Worm (Caenorhabditis elegans) whole organism, young adult: ENCODE results near the gene fbxa-3.

Experiments
- C17E4.6 ChIP-seq: fragments of 200-800 bp; sonication (Bioruptor generic); IDR thresholded peaks from 2 replicates; pipeline ENCODE4 v1.3.6; 2022; ENCODE audit warnings: missing genetic modification reagents, missing genetic modification characterization, missing compliant biosample characterization
- D2030.7 ChIP-seq: fragments of 200-800 bp; sonication (Bioruptor generic); IDR thresholded peaks from 2 replicates; pipeline ENCODE4 v1.3.6; 2022; ENCODE audit warnings: missing genetic modification reagents, missing genetic modification characterization, missing compliant biosample characterization
- F39B2.1 ChIP-seq: fragments of 200-800 bp; sonication (Bioruptor generic); IDR thresholded peaks from 2 replicates; pipeline ENCODE4 v1.3.6; 2022; ENCODE audit warnings: missing genetic modification reagents, missing genetic modification characterization, missing compliant biosample characterization
- K12H6.12 ChIP-seq: fragments of 200-800 bp; sonication (Bioruptor generic); optimal IDR thresholded peaks from 2 replicates; lab custom pipeline; 2018; ENCODE audit warnings: mild to moderate bottlenecking, missing genetic modification characterization, missing compliant biosample characterization
- T07F8.4 ChIP-seq: sonication (generic microtip); optimal IDR thresholded peaks from 2 replicates; lab custom pipeline; 2016; ENCODE audit warnings: mild to moderate bottlenecking, missing genetic modification characterization, moderate library complexity, missing compliant biosample characterization
- Y53F4B.3 ChIP-seq: fragments of 200-800 bp; sonication (Bioruptor generic); IDR thresholded peaks from 2 replicates; pipeline ENCODE4 v1.3.6; 2022; ENCODE audit warnings: missing genetic modification reagents, missing genetic modification characterization, missing compliant biosample characterization
- Y56A3A.18 ChIP-seq: fragments of 200-800 bp; sonication (Bioruptor generic); IDR thresholded peaks from 2 replicates; pipeline ENCODE4 v1.3.6; 2022; ENCODE audit warnings: missing genetic modification reagents, missing genetic modification characterization, missing compliant biosample characterization
- atf-7 ChIP-seq: sonication (generic microtip); optimal IDR thresholded peaks from 2 replicates; lab custom pipeline; 2017; ENCODE audit warnings: mild to moderate bottlenecking, missing genetic modification characterization, missing compliant biosample characterization
- bed-1 ChIP-seq: fragments of 200-800 bp; sonication (Bioruptor generic); IDR thresholded peaks from 2 replicates; pipeline ENCODE4 v1.3.6; 2022; ENCODE audit warnings: missing genetic modification reagents, missing genetic modification characterization, missing compliant biosample characterization
- ccch-3 ChIP-seq: fragments of 200-800 bp; sonication (Bioruptor generic); optimal IDR thresholded peaks from 2 replicates; lab custom pipeline; 2018; ENCODE audit warnings: mild to moderate bottlenecking, missing genetic modification characterization, missing compliant biosample characterization
- cebp-1 ChIP-seq, 2 experiments: fragments of 200-800 bp in 1 of 2; sonication (Bioruptor generic) in 1 of 2; sonication (generic microtip) in 1 of 2; IDR thresholded peaks in 1 of 2; optimal IDR thresholded peaks in 1 of 2; 2 replicates each; pipeline versions ENCODE4 v1.3.6 to Lab custom; 2017 to 2022; ENCODE audit warnings: missing compliant biosample characterization in 2 of 2, missing genetic modification characterization in 2 of 2, mild to moderate bottlenecking in 1 of 2, missing genetic modification reagents in 1 of 2, moderate library complexity in 1 of 2
- cebp-2 ChIP-seq: fragments of 200-800 bp; sonication (Bioruptor generic); IDR thresholded peaks from 2 replicates; pipeline ENCODE4 v1.3.6; 2022; ENCODE audit warnings: missing genetic modification characterization, missing compliant biosample characterization
- ceh-100 ChIP-seq: fragments of 200-800 bp; sonication (Bioruptor generic); IDR thresholded peaks from 2 replicates; pipeline ENCODE4 v1.3.6; 2022; ENCODE audit warnings: missing genetic modification reagents, missing genetic modification characterization, missing compliant biosample characterization
- ceh-27 ChIP-seq: fragments of 200-800 bp; sonication (Bioruptor generic); optimal IDR thresholded peaks from 2 replicates; lab custom pipeline; 2018; ENCODE audit warnings: mild to moderate bottlenecking, missing genetic modification characterization, moderate library complexity, missing compliant biosample characterization
- ceh-40 ChIP-seq: fragments of 200-800 bp; sonication (Bioruptor generic); IDR thresholded peaks from 2 replicates; pipeline ENCODE4 v1.3.6; 2022; ENCODE audit warnings: missing genetic modification characterization, missing compliant biosample characterization
- ceh-58 ChIP-seq: fragments of 200-800 bp; sonication (Bioruptor generic); IDR thresholded peaks from 2 replicates; pipeline ENCODE4 v1.3.6; 2022; ENCODE audit warnings: missing genetic modification characterization, missing compliant biosample characterization
- dox-1 ChIP-seq: fragments of 200-800 bp; sonication (Bioruptor generic); IDR thresholded peaks from 2 replicates; pipeline ENCODE4 v1.3.6; 2022; ENCODE audit warnings: missing genetic modification reagents, missing genetic modification characterization, missing compliant biosample characterization
- dpl-1 ChIP-seq: fragments of 150-350 bp; optimal IDR thresholded peaks from 2 replicates; lab custom pipeline; 2014; ENCODE audit warnings: missing biosample characterization, missing genetic modification reagents, missing genetic modification characterization
- gei-17 ChIP-seq: fragments of 200-800 bp; sonication (Bioruptor generic); optimal IDR thresholded peaks from 2 replicates; lab custom pipeline; 2018; ENCODE audit warnings: mild to moderate bottlenecking, missing genetic modification characterization, missing compliant biosample characterization
- him-1 ChIP-seq: sonication (generic microtip); optimal IDR thresholded peaks from 2 replicates; lab custom pipeline; 2016; ENCODE audit warnings: missing genotype, missing genetic modification reagents, missing genetic modification characterization, missing compliant biosample characterization
- hlh-12 ChIP-seq: sonication (generic microtip); optimal IDR thresholded peaks from 2 replicates; lab custom pipeline; 2016; ENCODE audit warnings: missing genetic modification characterization, missing compliant biosample characterization
- hlh-26 ChIP-seq: fragments of 200-800 bp; sonication (Bioruptor generic); conservative IDR thresholded peaks from 2 replicates; pipeline ENCODE4 v1.3.6; 2022; ENCODE audit warnings: missing genetic modification reagents, missing genetic modification characterization, missing compliant biosample characterization
- hmg-1.2 ChIP-seq: fragments of 200-800 bp; sonication (Bioruptor generic); IDR thresholded peaks from 2 replicates; pipeline ENCODE4 v1.3.6; 2022; ENCODE audit warnings: missing genetic modification reagents, missing genetic modification characterization, missing compliant biosample characterization
- hrde-1 ChIP-seq: sonication (generic microtip); optimal IDR thresholded peaks from 2 replicates; lab custom pipeline; 2016; ENCODE audit warnings: missing genetic modification characterization, mild to moderate bottlenecking, missing compliant biosample characterization, moderate library complexity, missing genotype, missing genetic modification reagents, borderline replicate concordance
- lag-1 ChIP-seq: fragments of 200-800 bp; sonication (Bioruptor generic); IDR thresholded peaks from 2 replicates; pipeline ENCODE4 v1.3.6; 2022; ENCODE audit warnings: missing genetic modification reagents, missing genetic modification characterization, missing compliant biosample characterization
- lir-1 ChIP-seq: fragments of 200-800 bp; sonication (Bioruptor generic); conservative IDR thresholded peaks from 2 replicates; pipeline ENCODE4 v1.3.6; 2022; ENCODE audit warnings: missing genetic modification reagents, missing genetic modification characterization, missing compliant biosample characterization
- lsy-27 ChIP-seq: sonication (generic microtip); optimal IDR thresholded peaks from 2 replicates; lab custom pipeline; 2017; ENCODE audit warnings: missing genetic modification characterization, mild to moderate bottlenecking, missing compliant biosample characterization, antibody characterized with exemption, missing genotype, borderline replicate concordance; ENCODE audit not compliant: insufficient read depth
- madf-10 ChIP-seq: sonication (generic microtip); optimal IDR thresholded peaks from 2 replicates; lab custom pipeline; 2016; ENCODE audit warnings: mild to moderate bottlenecking, missing genetic modification characterization, missing compliant biosample characterization
- madf-8 ChIP-seq: fragments of 200-800 bp; sonication (Bioruptor generic); conservative IDR thresholded peaks from 2 replicates; pipeline ENCODE4 v1.3.6; 2022; ENCODE audit warnings: missing genetic modification reagents, missing genetic modification characterization, missing compliant biosample characterization
- mes-4 ChIP-seq: sonication (generic microtip); optimal IDR thresholded peaks from 2 replicates; lab custom pipeline; 2016; ENCODE audit warnings: missing genotype, missing genetic modification characterization, missing compliant biosample characterization
- mxl-1 ChIP-seq: sonication (generic microtip); optimal IDR thresholded peaks from 2 replicates; lab custom pipeline; 2016; ENCODE audit warnings: missing genetic modification characterization, missing compliant biosample characterization
- nfya-1 ChIP-seq: sonication (generic microtip); optimal IDR thresholded peaks from 2 replicates; lab custom pipeline; 2017; ENCODE audit warnings: antibody characterized with exemption, missing compliant biosample characterization, missing genetic modification characterization, borderline replicate concordance; ENCODE audit not compliant: insufficient read depth
- nfya-2 ChIP-seq: fragments of 200-800 bp; sonication (Bioruptor generic); IDR thresholded peaks from 2 replicates; pipeline ENCODE4 v1.3.6; 2022; ENCODE audit warnings: missing genetic modification reagents, missing genetic modification characterization, missing compliant biosample characterization
- nhr-80 ChIP-seq: sonication (generic microtip); optimal IDR thresholded peaks from 2 replicates; lab custom pipeline; 2016; ENCODE audit warnings: missing genetic modification characterization, missing compliant biosample characterization
- pha-4 ChIP-seq: fragments of 150-350 bp; sonication (generic microtip); optimal IDR thresholded peaks from 2 replicates; lab custom pipeline; 2014; ENCODE audit warnings: missing biosample characterization, missing genetic modification reagents, missing genetic modification characterization
- repo-1 ChIP-seq: sonication (generic microtip); optimal IDR thresholded peaks from 2 replicates; lab custom pipeline; 2017; ENCODE audit warnings: mild to moderate bottlenecking, missing genetic modification characterization, missing compliant biosample characterization
- rpc-1 ChIP-seq, 2 experiments: fragments of 150-350 bp in 1 of 2; sonication (generic microtip) in 1 of 2; optimal IDR thresholded peaks; 2 replicates each; lab custom pipeline; 2014 to 2018; ENCODE audit warnings: missing biosample characterization in 1 of 2, missing genetic modification characterization in 1 of 2, missing genetic modification reagents in 1 of 2, missing genotype in 1 of 2
- sea-2 ChIP-seq: fragments of 200-800 bp; sonication (Bioruptor generic); IDR thresholded peaks from 2 replicates; pipeline ENCODE4 v1.3.6; 2022; ENCODE audit warnings: missing genetic modification characterization, missing compliant biosample characterization
- snpc-1.1 ChIP-seq: sonication (generic microtip); optimal IDR thresholded peaks from 2 replicates; lab custom pipeline; 2017; ENCODE audit warnings: missing genetic modification characterization, mild to moderate bottlenecking, missing compliant biosample characterization, antibody characterized with exemption, moderate library complexity, missing genotype, missing genetic modification reagents; ENCODE audit not compliant: insufficient read depth
- snpc-3.4 ChIP-seq: sonication (generic microtip); optimal IDR thresholded peaks from 2 replicates; lab custom pipeline; 2017; ENCODE audit warnings: missing genetic modification characterization, mild to moderate bottlenecking, missing compliant biosample characterization, antibody characterized with exemption, moderate library complexity, missing genotype, missing genetic modification reagents
- snpc-4 ChIP-seq, 5 experiments: fragments of 150-350 bp in 1 of 5; sonication (generic microtip) in 4 of 5; optimal IDR thresholded peaks; 2 replicates each; lab custom pipeline; 2014 to 2018; ENCODE audit warnings: missing genetic modification characterization in 5 of 5, missing biosample characterization in 3 of 5, antibody characterized with exemption in 2 of 5, mild to moderate bottlenecking in 2 of 5, missing compliant biosample characterization in 2 of 5, missing genotype in 2 of 5, moderate library complexity in 2 of 5, missing genetic modification reagents in 1 of 5
- tlf-1 ChIP-seq: fragments of 200-800 bp; sonication (Bioruptor generic); optimal IDR thresholded peaks from 2 replicates; lab custom pipeline; 2018; ENCODE audit warnings: mild to moderate bottlenecking, missing genetic modification characterization, missing compliant biosample characterization
- zim-3 ChIP-seq: sonication (generic microtip); optimal IDR thresholded peaks from 2 replicates; lab custom pipeline; 2017; ENCODE audit warnings: mild to moderate bottlenecking, missing genetic modification characterization, moderate library complexity, missing compliant biosample characterization
- ztf-25 ChIP-seq: fragments of 200-800 bp; sonication (Bioruptor generic); IDR thresholded peaks from 2 replicates; pipeline ENCODE4 v1.3.6; 2022; ENCODE audit warnings: missing genetic modification reagents, missing genetic modification characterization, missing compliant biosample characterization
- ztf-26 ChIP-seq: sonication (generic microtip); optimal IDR thresholded peaks from 2 replicates; lab custom pipeline; 2017; ENCODE audit warnings: missing genetic modification characterization, missing compliant biosample characterization

fbxa-3 gene

ce11 chrII:1851716-1852115, 31.0 kb upstream of the fbxa-3 start (continued):
- TF ChIP-seq lsy-27 (tag; lab: Kevin White, UChicago) = no peak
- no peak for TF ChIP-seq hmg-1.2 (GFP tag; lab: Robert Waterston, UW)
- no peak for TF ChIP-seq gei-17 (GFP tag; lab: Kevin White, UChicago)
- no peak for TF ChIP-seq ceh-58 (GFP tag; lab: Robert Waterston, UW)
- TF ChIP-seq snpc-1.1 (tag; lab: Kevin White, UChicago) = no peak
- TF ChIP-seq C17E4.6 (GFP tag; lab: Robert Waterston, UW) = no peak
- no peak for TF ChIP-seq ztf-25 (GFP tag; lab: Robert Waterston, UW)
- peak; percentile 73 for TF ChIP-seq dox-1 (GFP tag; lab: Robert Waterston, UW)
- TF ChIP-seq hlh-12 (tag; lab: Kevin White, UChicago) = no peak
- TF ChIP-seq ceh-40 (GFP tag; lab: Robert Waterston, UW) = no peak
- no peak for TF ChIP-seq mes-4
- no peak for TF ChIP-seq F39B2.1 (GFP tag; lab: Robert Waterston, UW)
- TF ChIP-seq hlh-26 = no peak
- no peak for TF ChIP-seq bed-1 (GFP tag; lab: Robert Waterston, UW)
- peak; percentile 56 for TF ChIP-seq atf-7 (tag; lab: Kevin White, UChicago)
- no peak for TF ChIP-seq Y53F4B.3 (GFP tag; lab: Robert Waterston, UW)
- no peak for TF ChIP-seq madf-10 (tag; lab: Kevin White, UChicago)
- TF ChIP-seq lir-1 (GFP tag; lab: Robert Waterston, UW) = no peak
- no peak for TF ChIP-seq snpc-3.4 (tag; lab: Kevin White, UChicago)
- TF ChIP-seq him-1 = no peak
- TF ChIP-seq D2030.7 (GFP tag; lab: Robert Waterston, UW) = no peak
- TF ChIP-seq dpl-1 (GFP tag; lab: Kevin White, UChicago) = no peak
- no peak for TF ChIP-seq cebp-1 (GFP tag; IDR thresholded peaks at IDR 0.05; lab: Robert Waterston, UW)
- no peak for TF ChIP-seq cebp-1 (tag; optimal IDR thresholded peaks at IDR 0.05; lab: Kevin White, UChicago)
- no peak for TF ChIP-seq lag-1 (GFP tag; lab: Robert Waterston, UW)
- no peak for TF ChIP-seq hrde-1
- no peak for TF ChIP-seq T07F8.4 (tag; lab: Kevin White, UChicago)
- no peak for TF ChIP-seq nfya-2 (GFP tag; lab: Robert Waterston, UW)
- TF ChIP-seq rpc-1 (optimal IDR thresholded peaks at IDR 0.05; lab: Kevin White, UChicago) = no peak
- TF ChIP-seq rpc-1 (tag; optimal IDR thresholded peaks at IDR 0.05; lab: Kevin White, UChicago) = no peak
- no peak for TF ChIP-seq Y56A3A.18
- peak; percentile 7 for TF ChIP-seq ztf-26 (tag; lab: Kevin White, UChicago)
- TF ChIP-seq nfya-1 (tag; lab: Kevin White, UChicago) = no peak
- peak; percentile 91 for TF ChIP-seq nhr-80
- no peak for TF ChIP-seq sea-2 (GFP tag; lab: Robert Waterston, UW)

ce11 chrII:1850840-1851294, 30.2 kb upstream of the fbxa-3 start, which contains the start of gene C52E2.3:
C52E2.3 (plus strand) TSS chrII:1851244.
- no peak for TF ChIP-seq mxl-1 (tag; lab: Kevin White, UChicago)
- no peak for TF ChIP-seq snpc-4 (GFP tag; optimal IDR thresholded peaks at IDR 0.05; lab: Kevin White, UChicago)
- no peak for TF ChIP-seq snpc-4 (tag; optimal IDR thresholded peaks at IDR 0.05; lab: Kevin White, UChicago)
- TF ChIP-seq lir-1 (GFP tag; lab: Robert Waterston, UW) = no peak
- TF ChIP-seq madf-8 (GFP tag; lab: Robert Waterston, UW) = no peak
- no peak for TF ChIP-seq ccch-3 (GFP tag; lab: Kevin White, UChicago)
- TF ChIP-seq pha-4 (tag; lab: Kevin White, UChicago) = no peak
- TF ChIP-seq nfya-1 (tag; lab: Kevin White, UChicago) = no peak
- TF ChIP-seq repo-1 (tag; lab: Kevin White, UChicago) = no peak
- no peak for TF ChIP-seq cebp-2 (GFP tag; lab: Robert Waterston, UW)
- TF ChIP-seq snpc-3.4 (tag; lab: Kevin White, UChicago) = no peak
- no peak for TF ChIP-seq ceh-100 (GFP tag; lab: Robert Waterston, UW)
- TF ChIP-seq rpc-1 (optimal IDR thresholded peaks at IDR 0.05; lab: Kevin White, UChicago) = no peak
- TF ChIP-seq rpc-1 (tag; optimal IDR thresholded peaks at IDR 0.05; lab: Kevin White, UChicago) = no peak
- no peak for TF ChIP-seq ztf-26 (tag; lab: Kevin White, UChicago)
- TF ChIP-seq tlf-1 (GFP tag; lab: Kevin White, UChicago) = no peak
- no peak for TF ChIP-seq ceh-27 (GFP tag; lab: Kevin White, UChicago)
- TF ChIP-seq K12H6.12 = no peak
- TF ChIP-seq ceh-58 (GFP tag; lab: Robert Waterston, UW) = no peak
- no peak for TF ChIP-seq zim-3
